Worm (Caenorhabditis elegans) whole organism, young adult: Measurements from ENCODE around the gene C18B2.3.

Source experiments
- B0019.2 ChIP-seq: fragments of 200-800 bp; sonication (Bioruptor generic); conservative IDR thresholded peaks from 2 replicates; pipeline ENCODE4 v1.3.6; 2022; ENCODE audit warnings: missing genetic modification reagents, missing genetic modification characterization, missing compliant biosample characterization
- D2030.7 ChIP-seq: fragments of 200-800 bp; sonication (Bioruptor generic); IDR thresholded peaks from 2 replicates; pipeline ENCODE4 v1.3.6; 2022; ENCODE audit warnings: missing genetic modification reagents, missing genetic modification characterization, missing compliant biosample characterization
- F10E7.11 ChIP-seq: sonication (generic microtip); optimal IDR thresholded peaks from 2 replicates; lab custom pipeline; 2017; ENCODE audit warnings: mild to moderate bottlenecking, missing genetic modification characterization, moderate library complexity, missing compliant biosample characterization
- F23B12.7 ChIP-seq: sonication (generic microtip); optimal IDR thresholded peaks from 2 replicates; lab custom pipeline; 2017; ENCODE audit warnings: missing genetic modification characterization, mild to moderate bottlenecking, missing compliant biosample characterization, antibody characterized with exemption, moderate library complexity; ENCODE audit not compliant: insufficient read depth
- F39B2.1 ChIP-seq: fragments of 200-800 bp; sonication (Bioruptor generic); IDR thresholded peaks from 2 replicates; pipeline ENCODE4 v1.3.6; 2022; ENCODE audit warnings: missing genetic modification reagents, missing genetic modification characterization, missing compliant biosample characterization
- T07F8.4 ChIP-seq: sonication (generic microtip); optimal IDR thresholded peaks from 2 replicates; lab custom pipeline; 2016; ENCODE audit warnings: mild to moderate bottlenecking, missing genetic modification characterization, moderate library complexity, missing compliant biosample characterization
- Y79H2A.3 ChIP-seq: fragments of 200-800 bp; sonication (Bioruptor generic); conservative IDR thresholded peaks from 2 replicates; pipeline ENCODE4 v1.3.6; 2022; ENCODE audit warnings: missing genetic modification reagents, missing genetic modification characterization, missing compliant biosample characterization
- Y95B8A.8 ChIP-seq: fragments of 200-800 bp; sonication (Bioruptor generic); IDR thresholded peaks from 2 replicates; pipeline ENCODE4 v1.3.6; 2022; ENCODE audit warnings: missing genetic modification reagents, missing genetic modification characterization, missing compliant biosample characterization
- ama-1 ChIP-seq, 3 experiments: fragments of 150-350 bp in 1 of 3; sonication (generic microtip) in 2 of 3; optimal IDR thresholded peaks; 2 replicates each; lab custom pipeline; 2014 to 2018; ENCODE audit warnings: missing biosample characterization in 2 of 3, missing genetic modification characterization in 2 of 3, missing genetic modification reagents in 2 of 3
- ceh-58 ChIP-seq: fragments of 200-800 bp; sonication (Bioruptor generic); IDR thresholded peaks from 2 replicates; pipeline ENCODE4 v1.3.6; 2022; ENCODE audit warnings: missing genetic modification characterization, missing compliant biosample characterization
- ceh-79 ChIP-seq: sonication (generic microtip); optimal IDR thresholded peaks from 2 replicates; lab custom pipeline; 2017; ENCODE audit warnings: mild to moderate bottlenecking, missing genetic modification characterization, missing compliant biosample characterization
- egl-44 ChIP-seq: fragments of 200-800 bp; sonication (Bioruptor generic); IDR thresholded peaks from 2 replicates; pipeline ENCODE4 v1.3.6; 2022; ENCODE audit warnings: missing genetic modification reagents, missing genetic modification characterization, missing compliant biosample characterization
- ets-4 ChIP-seq: fragments of 200-800 bp; sonication (Bioruptor generic); optimal IDR thresholded peaks from 2 replicates; lab custom pipeline; 2018; ENCODE audit warnings: mild to moderate bottlenecking, missing genetic modification characterization, missing compliant biosample characterization
- hmg-1.2 ChIP-seq: fragments of 200-800 bp; sonication (Bioruptor generic); IDR thresholded peaks from 2 replicates; pipeline ENCODE4 v1.3.6; 2022; ENCODE audit warnings: missing genetic modification reagents, missing genetic modification characterization, missing compliant biosample characterization
- hmg-20 ChIP-seq: fragments of 200-800 bp; sonication (Bioruptor generic); IDR thresholded peaks from 2 replicates; pipeline ENCODE4 v1.3.6; 2022; ENCODE audit warnings: missing genetic modification reagents, missing genetic modification characterization, missing compliant biosample characterization
- let-607 ChIP-seq, 2 experiments: fragments of 200-800 bp in 1 of 2; sonication (Bioruptor generic) in 1 of 2; sonication (generic microtip) in 1 of 2; optimal IDR thresholded peaks; 2 replicates each; lab custom pipeline; 2016 to 2018; ENCODE audit warnings: mild to moderate bottlenecking in 2 of 2, missing compliant biosample characterization in 2 of 2, missing genetic modification characterization in 2 of 2, moderate library complexity in 2 of 2, missing genotype in 1 of 2
- lin-35 ChIP-seq, 3 experiments: fragments of 150-350 bp in 2 of 3; sonication (generic microtip) in 1 of 3; optimal IDR thresholded peaks; 2 replicates each; lab custom pipeline; 2014 to 2018; ENCODE audit warnings: missing biosample characterization in 3 of 3, missing genetic modification characterization in 3 of 3, missing genetic modification reagents in 3 of 3
- madf-3 ChIP-seq: fragments of 200-800 bp; sonication (Bioruptor generic); IDR thresholded peaks from 2 replicates; pipeline ENCODE4 v1.3.6; 2022; ENCODE audit warnings: missing genetic modification reagents, missing genetic modification characterization, missing compliant biosample characterization
- madf-8 ChIP-seq: fragments of 200-800 bp; sonication (Bioruptor generic); conservative IDR thresholded peaks from 2 replicates; pipeline ENCODE4 v1.3.6; 2022; ENCODE audit warnings: missing genetic modification reagents, missing genetic modification characterization, missing compliant biosample characterization
- nfya-1 ChIP-seq: sonication (generic microtip); optimal IDR thresholded peaks from 2 replicates; lab custom pipeline; 2017; ENCODE audit warnings: antibody characterized with exemption, missing compliant biosample characterization, missing genetic modification characterization, borderline replicate concordance; ENCODE audit not compliant: insufficient read depth
- nfyb-1 ChIP-seq: fragments of 200-800 bp; sonication (Bioruptor generic); IDR thresholded peaks from 2 replicates; pipeline ENCODE4 v1.3.6; 2022; ENCODE audit warnings: missing genetic modification reagents, missing genetic modification characterization, missing compliant biosample characterization
- nhr-120 ChIP-seq: fragments of 200-800 bp; sonication (Bioruptor generic); IDR thresholded peaks from 2 replicates; pipeline ENCODE4 v1.3.6; 2022; ENCODE audit warnings: missing genetic modification characterization, missing compliant biosample characterization
- nhr-27 ChIP-seq: fragments of 200-800 bp; sonication (Bioruptor generic); optimal IDR thresholded peaks from 2 replicates; lab custom pipeline; 2018; ENCODE audit warnings: mild to moderate bottlenecking, missing genetic modification characterization, moderate library complexity, missing compliant biosample characterization
- nhr-80 ChIP-seq: sonication (generic microtip); optimal IDR thresholded peaks from 2 replicates; lab custom pipeline; 2016; ENCODE audit warnings: missing genetic modification characterization, missing compliant biosample characterization
- nhr-90 ChIP-seq: sonication (generic microtip); optimal IDR thresholded peaks from 2 replicates; lab custom pipeline; 2016; ENCODE audit warnings: missing genotype, mild to moderate bottlenecking, missing genetic modification characterization, missing compliant biosample characterization
- pbrm-1 ChIP-seq: fragments of 200-800 bp; sonication (Bioruptor generic); IDR thresholded peaks from 2 replicates; pipeline ENCODE4 v1.3.6; 2022; ENCODE audit warnings: missing genetic modification reagents, missing genetic modification characterization, missing compliant biosample characterization
- pha-4 ChIP-seq: fragments of 150-350 bp; sonication (generic microtip); optimal IDR thresholded peaks from 2 replicates; lab custom pipeline; 2014; ENCODE audit warnings: missing biosample characterization, missing genetic modification reagents, missing genetic modification characterization
- tbp1 ChIP-seq: fragments of 200-800 bp; sonication (Bioruptor generic); optimal IDR thresholded peaks from 2 replicates; lab custom pipeline; 2018; ENCODE audit warnings: mild to moderate bottlenecking, missing genetic modification characterization, missing compliant biosample characterization
- unc-62 ChIP-seq: fragments of 150-350 bp; optimal IDR thresholded peaks from 2 replicates; lab custom pipeline; 2014; ENCODE audit warnings: missing biosample characterization, missing genetic modification reagents, missing genetic modification characterization
- ztf-25 ChIP-seq: fragments of 200-800 bp; sonication (Bioruptor generic); IDR thresholded peaks from 2 replicates; pipeline ENCODE4 v1.3.6; 2022; ENCODE audit warnings: missing genetic modification reagents, missing genetic modification characterization, missing compliant biosample characterization
- ztf-6 ChIP-seq: fragments of 200-800 bp; sonication (Bioruptor generic); IDR thresholded peaks from 2 replicates; pipeline ENCODE4 v1.3.6; 2022; ENCODE audit warnings: missing genetic modification reagents, missing genetic modification characterization, missing compliant biosample characterization

Gene C18B2.3

ce11 chrX:3573482-3573881, 28.1 kb upstream of the C18B2.3 start, which contains the start of gene T27A10.5:
T27A10.5 (minus strand) TSS chrX:3573582.
- TF ChIP-seq ztf-6 = no peak

- TF ChIP-seq egl-44 (GFP tag; lab: Robert Waterston, UW) (no peak), hmg-1.2 (0 out of 2 replicates have a peak, but pooled peaks have one; percentile 18), let-607 (tag; optimal IDR thresholded peaks at IDR 0.05; lab: Kevin White, UChicago) (peak in 1 of 2 experiments; percentile 11), nhr-80 (peak; percentile 93)
- TF ChIP-seq, all 124 proteins: peak for 3
Observed at ce11 chrX:3576239-3576638, 25.4 kb upstream of the C18B2.3 start, which contains the start of gene ckc-1. ckc-1 (plus strand) TSS chrX:3576606.

ce11 chrX:3581813-3582212, 19.8 kb upstream of the C18B2.3 start:
- no peak for TF ChIP-seq madf-8 (GFP tag; lab: Robert Waterston, UW)
- no peak for TF ChIP-seq hmg-20 (GFP tag; lab: Robert Waterston, UW)
- no peak for TF ChIP-seq ets-4 (GFP tag; lab: Kevin White, UChicago)
- no peak for TF ChIP-seq nfya-1 (tag; lab: Kevin White, UChicago)
- TF ChIP-seq nfyb-1 (GFP tag; lab: Robert Waterston, UW) = no peak
- no peak for TF ChIP-seq unc-62 (GFP tag; lab: Kevin White, UChicago)
- no peak for TF ChIP-seq tbp1
- no peak for TF ChIP-seq let-607 (tag; optimal IDR thresholded peaks at IDR 0.05; lab: Kevin White, UChicago)
- no peak for TF ChIP-seq ceh-58 (GFP tag; lab: Robert Waterston, UW)
- TF ChIP-seq F10E7.11 (tag; lab: Kevin White, UChicago) = no peak
- no peak for TF ChIP-seq nhr-90

- TF ChIP-seq T07F8.4 (tag; lab: Kevin White, UChicago) = no peak
- no peak for TF ChIP-seq B0019.2 (GFP tag; lab: Robert Waterston, UW)
Observed at ce11 chrX:3583436-3583835, 18.2 kb upstream of the C18B2.3 start.

- TF ChIP-seq ztf-25 (GFP tag; lab: Robert Waterston, UW) = no peak
- TF ChIP-seq ama-1 (optimal IDR thresholded peaks at IDR 0.05; lab: Kevin White, UChicago) = no peak
- no peak for TF ChIP-seq ama-1 (GFP tag; optimal IDR thresholded peaks at IDR 0.05; lab: Kevin White, UChicago)
- no peak for TF ChIP-seq F39B2.1
- TF ChIP-seq pha-4 (tag; lab: Kevin White, UChicago) = no peak
- no peak for TF ChIP-seq nhr-120 (GFP tag; lab: Robert Waterston, UW)
- TF ChIP-seq madf-3 = no peak
- TF ChIP-seq Y95B8A.8 = no peak
- TF ChIP-seq Y79H2A.3 (GFP tag; lab: Robert Waterston, UW) = no peak
- TF ChIP-seq ceh-79 (tag; lab: Kevin White, UChicago) = no peak
- no peak for TF ChIP-seq pbrm-1 (GFP tag; lab: Robert Waterston, UW)
- TF ChIP-seq nhr-27 = no peak
- no peak for TF ChIP-seq lin-35 (GFP tag; optimal IDR thresholded peaks at IDR 0.05; lab: Kevin White, UChicago)
- TF ChIP-seq F23B12.7 (tag; lab: Kevin White, UChicago) = no peak
- no peak for TF ChIP-seq D2030.7 (GFP tag; lab: Robert Waterston, UW)
Observed at ce11 chrX:3584481-3584880, 17.1 kb upstream of the C18B2.3 start.
